Worm (Caenorhabditis elegans): ENCODE data around the gene rdy-2.

DNA sequence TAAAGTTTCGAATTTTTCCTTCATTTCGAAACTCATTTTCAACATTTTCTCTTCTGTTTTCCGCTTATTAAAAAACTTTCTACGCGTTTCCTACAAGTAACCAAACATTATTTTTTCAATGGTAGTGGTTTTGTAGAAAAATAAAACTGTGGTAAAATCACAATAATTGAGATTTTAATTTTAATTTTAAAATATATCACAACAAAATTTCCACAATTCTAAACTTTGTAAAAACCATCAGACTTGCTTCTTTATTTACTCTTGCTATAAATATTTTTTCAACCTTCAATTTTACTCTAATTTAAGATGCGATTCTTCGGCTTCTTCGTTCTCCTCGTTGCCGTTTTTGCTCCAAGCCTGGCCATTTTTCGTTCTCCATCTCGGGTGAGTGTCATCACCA lies 12.9 kb downstream of the rdy-2 start, which contains the start of gene F53F4.17:
- no peak for TF ChIP-seq unc-42 (tag; optimal IDR thresholded peaks at IDR 0.05)
- TF ChIP-seq F13H6.1 (tag; optimal IDR thresholded peaks at IDR 0.05): no peak

Data from whole organism, late embryonic.